Fruit fly (Drosophila melanogaster) whole organism, embryonic: ENCODE results near the gene CG6055.
A peak's percentile ranks its signal among the peaks of the same experiment; 100 is the strongest.

Experiments used
- Atf3 ChIP-seq: fragments of 200-800 bp; sonication (Bioruptor generic); optimal IDR thresholded peaks from 3 replicates; lab custom pipeline; 2016; ENCODE audit warnings: missing biosample characterization, missing genetic modification characterization
- CG12659 ChIP-seq: fragments of 200-800 bp; sonication (Bioruptor generic); optimal IDR thresholded peaks from 3 replicates; lab custom pipeline; 2017; ENCODE audit warnings: mild to moderate bottlenecking, missing biosample characterization, missing genetic modification reagents, missing genetic modification characterization
- CG15073 ChIP-seq: fragments of 200-800 bp; sonication (Bioruptor generic); optimal IDR thresholded peaks from 2 replicates; lab custom pipeline; 2016; ENCODE audit warnings: missing biosample characterization, missing genetic modification characterization
- CG15479 ChIP-seq: fragments of 200-800 bp; sonication (Bioruptor generic); optimal IDR thresholded peaks from 3 replicates; lab custom pipeline; 2019; ENCODE audit warnings: missing biosample characterization, mild to moderate bottlenecking, missing genetic modification characterization, moderate library complexity
- CG15696 ChIP-seq: fragments of 200-800 bp; sonication (Bioruptor generic); optimal IDR thresholded peaks from 2 replicates; lab custom pipeline; 2019; ENCODE audit warnings: missing biosample characterization, mild to moderate bottlenecking, missing genetic modification characterization, moderate library complexity
- CG16815 ChIP-seq: fragments of 200-800 bp; sonication (Bioruptor generic); optimal IDR thresholded peaks from 3 replicates; lab custom pipeline; 2017; ENCODE audit warnings: missing biosample characterization, mild to moderate bottlenecking, missing genetic modification characterization
- CG31365 ChIP-seq: fragments of 200-800 bp; sonication (Bioruptor generic); optimal IDR thresholded peaks from 2 replicates; lab custom pipeline; 2018; ENCODE audit warnings: missing biosample characterization, mild to moderate bottlenecking, missing genetic modification characterization
- CG32772 ChIP-seq: fragments of 200-800 bp; sonication (Bioruptor generic); IDR thresholded peaks from 2 replicates; pipeline ENCODE4 v1.3.6; 2022; ENCODE audit warnings: missing biosample characterization, missing genetic modification characterization
- CG34376 ChIP-seq: fragments of 200-800 bp; sonication (Bioruptor generic); optimal IDR thresholded peaks from 2 replicates; lab custom pipeline; 2018; ENCODE audit warnings: missing biosample characterization, mild to moderate bottlenecking, missing genetic modification characterization
- CG42726 ChIP-seq: fragments of 200-800 bp; sonication (Bioruptor generic); IDR thresholded peaks from 2 replicates; pipeline ENCODE4 v1.3.6; 2022; ENCODE audit warnings: missing biosample characterization, missing genetic modification characterization; ENCODE audit not compliant: partially characterized antibody
- CG6272 ChIP-seq: fragments of 200-800 bp; sonication (Bioruptor generic); IDR thresholded peaks from 2 replicates; pipeline ENCODE4 v1.3.6; 2022; ENCODE audit warnings: missing biosample characterization, missing genetic modification characterization
- CG9727 ChIP-seq: fragments of 200-800 bp; sonication (Bioruptor generic); optimal IDR thresholded peaks from 3 replicates; lab custom pipeline; 2017; ENCODE audit warnings: missing biosample characterization, mild to moderate bottlenecking, missing genetic modification characterization
- Dbx ChIP-seq: fragments of 200-800 bp; sonication (Bioruptor generic); IDR thresholded peaks from 3 replicates; pipeline ENCODE4 v1.3.6; 2022; ENCODE audit warnings: missing biosample characterization, missing genetic modification characterization
- Drgx ChIP-seq: fragments of 200-800 bp; sonication (Bioruptor generic); IDR thresholded peaks from 2 replicates; pipeline ENCODE4 v1.3.6; 2022; ENCODE audit warnings: missing biosample characterization, missing genetic modification characterization
- HmgZ ChIP-seq: fragments of 200-800 bp; sonication (Bioruptor generic); optimal IDR thresholded peaks from 2 replicates; lab custom pipeline; 2018; ENCODE audit warnings: missing biosample characterization, mild to moderate bottlenecking, missing genetic modification characterization
- Hr51 ChIP-seq, 2 experiments: fragments of 200-800 bp; sonication (Bioruptor generic); optimal IDR thresholded peaks; 2 replicates in 1 of 2; 3 replicates in 1 of 2; lab custom pipeline; 2016 to 2018; ENCODE audit warnings: missing biosample characterization in 2 of 2, missing genetic modification characterization in 2 of 2, mild to moderate bottlenecking in 1 of 2, moderate library complexity in 1 of 2
- Hr78 ChIP-seq, 2 experiments: fragments of 200-800 bp in 1 of 2; fragments of >200 bp in 1 of 2; sonication (Bioruptor generic) in 1 of 2; optimal IDR thresholded peaks; 2 replicates each; lab custom pipeline; 2017 to 2019; ENCODE audit warnings: missing biosample characterization in 2 of 2, missing genetic modification characterization in 2 of 2, mild to moderate bottlenecking in 1 of 2, moderate library complexity in 1 of 2
- Lhr ChIP-seq: fragments of 200-800 bp; sonication (Bioruptor generic); optimal IDR thresholded peaks from 3 replicates; lab custom pipeline; 2017; ENCODE audit warnings: mild to moderate bottlenecking, missing biosample characterization, missing genetic modification reagents, missing genetic modification characterization
- PHDP ChIP-seq: fragments of 200-800 bp; sonication (Bioruptor generic); optimal IDR thresholded peaks from 3 replicates; lab custom pipeline; 2018; ENCODE audit warnings: missing biosample characterization, mild to moderate bottlenecking, missing genetic modification characterization, moderate library complexity
- Rx ChIP-seq: fragments of 200-800 bp; sonication (Bioruptor generic); IDR thresholded peaks from 2 replicates; pipeline ENCODE4 v1.3.6; 2022; ENCODE audit warnings: missing biosample characterization, missing genetic modification characterization
- Side ChIP-seq: fragments of 200-800 bp; sonication (Bioruptor generic); optimal IDR thresholded peaks from 2 replicates; lab custom pipeline; 2016; ENCODE audit warnings: missing biosample characterization, missing genetic modification characterization
- Sox100B ChIP-seq: fragments of 200-800 bp; sonication (Bioruptor generic); optimal IDR thresholded peaks from 3 replicates; lab custom pipeline; 2018; ENCODE audit warnings: missing biosample characterization, mild to moderate bottlenecking, missing genetic modification characterization
- TFAM ChIP-seq: fragments of 200-800 bp; sonication (Bioruptor generic); optimal IDR thresholded peaks from 2 replicates; lab custom pipeline; 2017; ENCODE audit warnings: missing biosample characterization, missing genetic modification characterization, inconsistent platforms
- Taf1 ChIP-seq: fragments of 200-800 bp; sonication (Bioruptor generic); IDR thresholded peaks from 2 replicates; pipeline ENCODE4 v1.3.6; 2022; ENCODE audit warnings: missing biosample characterization, missing genetic modification characterization
- Usf ChIP-seq: fragments of 200-800 bp; sonication (Bioruptor generic); optimal IDR thresholded peaks from 2 replicates; lab custom pipeline; 2017; ENCODE audit warnings: missing genotype, missing biosample characterization, missing genetic modification characterization
- ac ChIP-seq: fragments of 200-800 bp; sonication (Bioruptor generic); optimal IDR thresholded peaks from 3 replicates; lab custom pipeline; 2017; ENCODE audit warnings: missing biosample characterization, mild to moderate bottlenecking, missing genetic modification characterization
- dan ChIP-seq: fragments of 200-800 bp; sonication (Bioruptor generic); IDR thresholded peaks from 2 replicates; pipeline ENCODE4 v1.3.6; 2022; ENCODE audit warnings: missing biosample characterization, missing genetic modification characterization
- danr ChIP-seq: fragments of 200-800 bp; sonication (Bioruptor generic); IDR thresholded peaks from 2 replicates; pipeline ENCODE4 v1.3.6; 2022; ENCODE audit warnings: missing biosample characterization, missing genetic modification characterization
- dimm ChIP-seq: fragments of 200-800 bp; sonication (Bioruptor generic); IDR thresholded peaks from 2 replicates; pipeline ENCODE4 v1.3.6; 2022; ENCODE audit warnings: missing biosample characterization, missing genetic modification characterization
- fd3F ChIP-seq: fragments of 200-800 bp; sonication (Bioruptor generic); optimal IDR thresholded peaks from 2 replicates; lab custom pipeline; 2018; ENCODE audit warnings: missing biosample characterization, mild to moderate bottlenecking, missing genetic modification characterization, moderate library complexity
- ftz-f1 ChIP-seq: fragments of 200-800 bp; sonication (Bioruptor generic); optimal IDR thresholded peaks from 2 replicates; lab custom pipeline; 2016; ENCODE audit warnings: missing biosample characterization, missing genetic modification characterization
- gem ChIP-seq: fragments of 200-800 bp; sonication (Bioruptor generic); optimal IDR thresholded peaks from 2 replicates; lab custom pipeline; 2019; ENCODE audit warnings: missing biosample characterization, mild to moderate bottlenecking, missing genetic modification characterization, moderate library complexity
- ken ChIP-seq: fragments of 200-800 bp; sonication (Bioruptor generic); IDR thresholded peaks from 3 replicates; pipeline ENCODE4 v1.3.6; 2022; ENCODE audit warnings: missing biosample characterization, missing genetic modification characterization
- nom ChIP-seq: fragments of 200-800 bp; sonication (Bioruptor generic); optimal IDR thresholded peaks from 2 replicates; lab custom pipeline; 2017; ENCODE audit warnings: missing biosample characterization, missing genetic modification characterization, mild to moderate bottlenecking, moderate library complexity, missing genetic modification reagents
- org-1 ChIP-seq: fragments of 200-800 bp; sonication (Bioruptor generic); optimal IDR thresholded peaks from 2 replicates; lab custom pipeline; 2017; ENCODE audit warnings: missing biosample characterization, missing genetic modification characterization
- pho ChIP-seq: fragments of 200-800 bp; sonication (Bioruptor generic); optimal IDR thresholded peaks from 2 replicates; lab custom pipeline; 2016; ENCODE audit warnings: missing biosample characterization, missing genetic modification characterization
- pita ChIP-seq: fragments of 200-800 bp; sonication (Bioruptor generic); optimal IDR thresholded peaks from 2 replicates; lab custom pipeline; 2017; ENCODE audit warnings: missing biosample characterization, mild to moderate bottlenecking, missing genetic modification characterization
- pzg ChIP-seq: fragments of 200-800 bp; sonication (Bioruptor generic); optimal IDR thresholded peaks from 3 replicates; lab custom pipeline; 2018; ENCODE audit warnings: missing biosample characterization, mild to moderate bottlenecking, missing genetic modification characterization, moderate library complexity
- ranshi ChIP-seq: fragments of 200-800 bp; sonication (Bioruptor generic); IDR thresholded peaks from 2 replicates; pipeline ENCODE4 v1.3.6; 2022; ENCODE audit warnings: missing biosample characterization, missing genetic modification characterization
- sd ChIP-seq: fragments of 200-800 bp; sonication (Bioruptor generic); optimal IDR thresholded peaks from 3 replicates; lab custom pipeline; 2018; ENCODE audit warnings: missing biosample characterization, mild to moderate bottlenecking, missing genetic modification characterization, moderate library complexity
- sens ChIP-seq: fragments of 200-800 bp; sonication (Bioruptor generic); peaks from one replicate; lab custom pipeline; 2016; ENCODE audit warnings: missing biosample characterization, missing genetic modification characterization
- sens-2 ChIP-seq: fragments of 200-800 bp; sonication (Bioruptor generic); IDR thresholded peaks from 2 replicates; pipeline ENCODE4 v1.3.6; 2022; ENCODE audit warnings: missing biosample characterization, missing genetic modification characterization
- sima ChIP-seq: fragments of 200-800 bp; sonication (Bioruptor generic); optimal IDR thresholded peaks from 2 replicates; lab custom pipeline; 2016; ENCODE audit warnings: missing biosample characterization, missing genetic modification characterization
- slou ChIP-seq: fragments of 200-800 bp; sonication (Bioruptor generic); optimal IDR thresholded peaks from 3 replicates; lab custom pipeline; 2016; ENCODE audit warnings: missing biosample characterization, missing genetic modification characterization
- stc ChIP-seq: fragments of 200-800 bp; sonication (Bioruptor generic); IDR thresholded peaks from 2 replicates; pipeline ENCODE4 v1.3.6; 2022; ENCODE audit warnings: missing biosample characterization, missing genetic modification characterization
- sug ChIP-seq: fragments of 200-800 bp; optimal IDR thresholded peaks from 2 replicates; lab custom pipeline; 2019; ENCODE audit warnings: missing biosample characterization, mild to moderate bottlenecking, missing genetic modification characterization, moderate library complexity
- unc-4 ChIP-seq: fragments of 200-800 bp; sonication (Bioruptor generic); IDR thresholded peaks from 2 replicates; pipeline ENCODE4 v1.3.6; 2022; ENCODE audit warnings: missing biosample characterization, missing genetic modification characterization; ENCODE audit not compliant: partially characterized antibody
- unpg ChIP-seq: fragments of 200-800 bp; sonication (Bioruptor generic); optimal IDR thresholded peaks from 3 replicates; lab custom pipeline; 2018; ENCODE audit warnings: missing biosample characterization, mild to moderate bottlenecking, missing genetic modification characterization, moderate library complexity
- yki ChIP-seq: fragments of >200 bp; optimal IDR thresholded peaks from 3 replicates; lab custom pipeline; 2018

The CG6055 gene

DNA sequence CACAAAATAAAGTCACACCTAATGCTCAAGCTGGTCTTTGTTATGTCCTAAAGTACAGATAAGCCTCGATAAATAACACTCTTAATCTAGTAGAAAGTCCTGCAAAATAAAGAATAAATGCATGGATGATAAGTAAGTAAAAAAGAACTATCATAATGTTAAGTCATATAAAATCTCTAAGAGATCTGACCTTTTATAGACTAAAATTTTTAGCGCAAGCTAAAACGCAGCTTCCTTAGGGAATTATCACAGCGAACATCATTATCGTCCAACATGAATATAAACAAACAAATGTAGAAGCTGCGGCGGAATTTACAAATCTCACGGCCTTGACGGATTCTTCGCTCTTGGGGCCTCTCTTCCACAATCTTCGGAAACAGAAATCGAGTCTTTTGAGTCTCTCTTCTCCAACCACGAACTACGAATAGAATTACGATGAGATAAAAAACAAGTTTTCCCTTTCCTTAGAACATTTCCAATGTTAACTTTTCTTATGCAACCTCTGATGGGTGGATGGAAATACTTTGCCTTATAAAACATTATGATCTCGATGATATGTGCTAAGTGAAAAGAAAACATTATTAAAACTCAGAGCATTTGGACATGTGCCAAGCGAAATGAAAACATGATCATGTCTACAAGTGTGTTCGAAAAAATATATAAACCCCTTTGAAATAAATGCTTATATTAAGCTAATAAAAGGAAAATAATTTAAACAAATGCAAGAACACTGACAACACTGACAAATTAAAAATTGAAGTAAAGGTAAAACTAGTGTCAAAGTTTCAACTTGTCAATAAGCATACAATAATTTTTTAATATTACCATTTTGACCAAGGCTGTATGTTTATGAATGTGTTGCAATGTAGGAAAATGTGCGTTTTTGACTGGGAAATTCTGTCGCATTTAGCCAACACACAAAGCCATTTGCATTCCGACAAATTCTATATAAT, 28.3 kb downstream of the CG6055 start (continued):
- peak; percentile 39 for TF ChIP-seq sug (tag; lab: Kevin White, UChicago)
- peak; percentile 95 for TF ChIP-seq sd (tag; lab: Kevin White, UChicago)
- TF ChIP-seq ken (GFP tag; lab: Robert Waterston, UW): no peak
- TF ChIP-seq Lhr (GFP tag; lab: Kevin White, UChicago): no peak
- no peak for TF ChIP-seq nom (GFP tag; lab: Kevin White, UChicago)
- no peak for TF ChIP-seq Atf3 (GFP tag; lab: Kevin White, UChicago)
- TF ChIP-seq pzg (GFP tag; lab: Kevin White, UChicago): no peak
- TF ChIP-seq HmgZ: peak; percentile 42
- TF ChIP-seq sens (GFP tag; lab: Kevin White, UChicago): peak; percentile 84
- no peak for TF ChIP-seq sens-2 (GFP tag; lab: Robert Waterston, UW)
- TF ChIP-seq org-1: no peak
- no peak for TF ChIP-seq slou (GFP tag; lab: Kevin White, UChicago)
- TF ChIP-seq yki (lab: Kevin White, UChicago): no peak
- no peak for TF ChIP-seq CG31365 (tag; lab: Kevin White, UChicago)
- no peak for TF ChIP-seq Hr78 (GFP tag; optimal IDR thresholded peaks at IDR 0.05; lab: Kevin White, UChicago)
- peak; percentile 42 for TF ChIP-seq CG12659 (GFP tag; lab: Kevin White, UChicago)
- TF ChIP-seq unpg: peak; percentile 30
- TF ChIP-seq fd3F: peak; percentile 24
- no peak for TF ChIP-seq stc (GFP tag; lab: Robert Waterston, UW)
- no peak for TF ChIP-seq CG15073 (GFP tag; lab: Kevin White, UChicago)
- no peak for TF ChIP-seq Rx (GFP tag; lab: Robert Waterston, UW)
- peak in 1 of 2 experiments; percentile 16 for TF ChIP-seq Hr51 (GFP tag; optimal IDR thresholded peaks at IDR 0.05; lab: Kevin White, UChicago)
- TF ChIP-seq CG16815 (GFP tag; lab: Kevin White, UChicago): peak; percentile 28
- TF ChIP-seq dan (GFP tag; lab: Robert Waterston, UW): no peak
- TF ChIP-seq TFAM (GFP tag; lab: Kevin White, UChicago): no peak
- peak; percentile 65 for TF ChIP-seq pho (GFP tag; lab: Kevin White, UChicago)
- TF ChIP-seq CG6272 (GFP tag; lab: Robert Waterston, UW): no peak
- peak; percentile 89 for TF ChIP-seq Dbx (GFP tag; lab: Robert Waterston, UW)
- TF ChIP-seq sima: no peak
- TF ChIP-seq CG42726 (GFP tag; lab: Robert Waterston, UW): no peak
- TF ChIP-seq CG32772 (GFP tag; lab: Robert Waterston, UW): no peak
- TF ChIP-seq dimm (GFP tag; lab: Robert Waterston, UW): no peak
- no peak for TF ChIP-seq ac (GFP tag; lab: Kevin White, UChicago)
- TF ChIP-seq CG9727 (GFP tag; lab: Kevin White, UChicago): peak; percentile 35
- TF ChIP-seq Taf1 (GFP tag; lab: Robert Waterston, UW): no peak
- no peak for TF ChIP-seq unc-4 (GFP tag; lab: Robert Waterston, UW)
- TF ChIP-seq pita (GFP tag; lab: Kevin White, UChicago): no peak
- no peak for TF ChIP-seq CG15479
- TF ChIP-seq gem: peak; percentile 74
- no peak for TF ChIP-seq Side (GFP tag; lab: Kevin White, UChicago)
- peak; percentile 56 for TF ChIP-seq PHDP (tag; lab: Kevin White, UChicago)
- TF ChIP-seq ftz-f1 (GFP tag; lab: Kevin White, UChicago): peak; percentile 70
- TF ChIP-seq danr: no peak
- no peak for TF ChIP-seq Sox100B (GFP tag; lab: Kevin White, UChicago)
- TF ChIP-seq ranshi (GFP tag; lab: Robert Waterston, UW): peak; percentile 66; the same call in 1 of the 2 replicates
- TF ChIP-seq Drgx (GFP tag; lab: Robert Waterston, UW): no peak
- no peak for TF ChIP-seq Usf
- TF ChIP-seq CG15696 (tag; lab: Kevin White, UChicago): no peak
- TF ChIP-seq CG34376 (GFP tag; lab: Kevin White, UChicago): no peak
